Worm (Caenorhabditis elegans): ENCODE results near the gene drn-1.

- TF ChIP-seq elt-3 (tag; optimal IDR thresholded peaks at IDR 0.05): no peak
- TF ChIP-seq mdl-1 (tag; optimal IDR thresholded peaks at IDR 0.05): no peak
Observed at ce11 chrII:5306197-5306596, 34.6 kb upstream of the drn-1 start.
